Fruit fly (Drosophila melanogaster) whole organism, embryonic: ENCODE data around the gene amrt.

ENCODE experiments used
- Adf1 ChIP-seq: fragments of 200-800 bp; sonication (Bioruptor generic); IDR thresholded peaks from 2 replicates; pipeline ENCODE4 v1.3.6; 2022; ENCODE audit warnings: missing biosample characterization, missing genetic modification characterization
- Atf6 ChIP-seq: fragments of 200-800 bp; sonication (Bioruptor generic); IDR thresholded peaks from 2 replicates; pipeline ENCODE4 v1.3.6; 2022; ENCODE audit warnings: missing biosample characterization, missing genetic modification characterization
- BEAF-32 ChIP-seq: fragments of 200-800 bp; sonication (Bioruptor generic); optimal IDR thresholded peaks from 3 replicates; lab custom pipeline; 2017; ENCODE audit warnings: missing biosample characterization, missing genetic modification characterization, mild to moderate bottlenecking, moderate library complexity, missing genetic modification reagents
- CG10209 ChIP-seq: fragments of 200-800 bp; sonication (Bioruptor generic); optimal IDR thresholded peaks from 3 replicates; lab custom pipeline; 2017; ENCODE audit warnings: missing biosample characterization, mild to moderate bottlenecking, missing genetic modification characterization, missing genetic modification reagents
- CG10431 ChIP-seq: fragments of 200-800 bp; sonication (Bioruptor generic); optimal IDR thresholded peaks from 3 replicates; lab custom pipeline; 2018; ENCODE audit warnings: missing biosample characterization, mild to moderate bottlenecking, missing genetic modification characterization
- CG12104 ChIP-seq: fragments of 200-800 bp; sonication (Bioruptor generic); optimal IDR thresholded peaks from 3 replicates; lab custom pipeline; 2016; ENCODE audit warnings: missing biosample characterization, missing genetic modification characterization
- CG14050 ChIP-seq: fragments of 200-800 bp; sonication (Bioruptor generic); IDR thresholded peaks from 3 replicates; pipeline ENCODE4 v1.3.6; 2022; ENCODE audit warnings: missing biosample characterization, missing genetic modification characterization
- CG15479 ChIP-seq: fragments of 200-800 bp; sonication (Bioruptor generic); optimal IDR thresholded peaks from 3 replicates; lab custom pipeline; 2019; ENCODE audit warnings: missing biosample characterization, mild to moderate bottlenecking, missing genetic modification characterization, moderate library complexity
- CG15601 ChIP-seq: fragments of 200-800 bp; sonication (Bioruptor generic); optimal IDR thresholded peaks from 3 replicates; lab custom pipeline; 2019; ENCODE audit warnings: missing biosample characterization, mild to moderate bottlenecking, missing genetic modification characterization, moderate library complexity
- CG1602 ChIP-seq: fragments of 200-800 bp; sonication (Bioruptor generic); optimal IDR thresholded peaks from 3 replicates; lab custom pipeline; 2016; ENCODE audit warnings: missing biosample characterization, missing genetic modification characterization
- CG16815 ChIP-seq: fragments of 200-800 bp; sonication (Bioruptor generic); optimal IDR thresholded peaks from 3 replicates; lab custom pipeline; 2017; ENCODE audit warnings: missing biosample characterization, mild to moderate bottlenecking, missing genetic modification characterization
- CG17802 ChIP-seq: fragments of 200-800 bp; sonication (Bioruptor generic); optimal IDR thresholded peaks from 2 replicates; lab custom pipeline; 2018; ENCODE audit warnings: missing biosample characterization, mild to moderate bottlenecking, missing genetic modification characterization, moderate library complexity
- CG2712 ChIP-seq: fragments of 200-800 bp; optimal IDR thresholded peaks from 3 replicates; lab custom pipeline; 2019; ENCODE audit warnings: missing biosample characterization, mild to moderate bottlenecking, missing genetic modification characterization, moderate library complexity
- CG30403 ChIP-seq: fragments of 200-800 bp; sonication (Bioruptor generic); optimal IDR thresholded peaks from 3 replicates; lab custom pipeline; 2016; ENCODE audit warnings: missing biosample characterization, missing genetic modification characterization
- CG31388 ChIP-seq: fragments of 200-800 bp; sonication (Bioruptor generic); optimal IDR thresholded peaks from 2 replicates; lab custom pipeline; 2016; ENCODE audit warnings: missing biosample characterization, missing genetic modification characterization
- CG33557 ChIP-seq: fragments of 200-800 bp; sonication (Bioruptor generic); optimal IDR thresholded peaks from 2 replicates; lab custom pipeline; 2019; ENCODE audit warnings: missing biosample characterization, mild to moderate bottlenecking, missing genetic modification characterization, moderate library complexity
- CG4820 ChIP-seq: fragments of 200-800 bp; sonication (Bioruptor generic); optimal IDR thresholded peaks from 3 replicates; lab custom pipeline; 2016; ENCODE audit warnings: missing biosample characterization, missing genetic modification characterization
- CG7556 ChIP-seq: fragments of 200-800 bp; sonication (Bioruptor generic); optimal IDR thresholded peaks from 2 replicates; lab custom pipeline; 2017; ENCODE audit warnings: missing biosample characterization, mild to moderate bottlenecking, missing genetic modification characterization
- CG8359 ChIP-seq: fragments of 200-800 bp; sonication (Bioruptor generic); optimal IDR thresholded peaks from 2 replicates; lab custom pipeline; 2017; ENCODE audit warnings: missing biosample characterization, mild to moderate bottlenecking, missing genetic modification characterization, borderline replicate concordance
- CG8924 ChIP-seq: fragments of 200-800 bp; optimal IDR thresholded peaks from 3 replicates; lab custom pipeline; 2019; ENCODE audit warnings: missing biosample characterization, mild to moderate bottlenecking, missing genetic modification characterization, moderate library complexity
- CG9932 ChIP-seq: fragments of 200-800 bp; sonication (Bioruptor generic); IDR thresholded peaks from 2 replicates; pipeline ENCODE4 v1.3.6; 2022; ENCODE audit warnings: missing biosample characterization, missing genetic modification characterization
- Doc3 ChIP-seq: fragments of 200-800 bp; sonication (Bioruptor generic); IDR thresholded peaks from 3 replicates; pipeline ENCODE4 v1.3.6; 2022; ENCODE audit warnings: missing biosample characterization, missing genetic modification characterization; ENCODE audit not compliant: partially characterized antibody
- H2.0 ChIP-seq: fragments of 200-800 bp; sonication (Bioruptor generic); IDR thresholded peaks from 2 replicates; pipeline ENCODE4 v1.3.6; 2022; ENCODE audit warnings: missing biosample characterization, missing genetic modification characterization
- HLHmδ ChIP-seq: fragments of 200-800 bp; sonication (Bioruptor generic); optimal IDR thresholded peaks from 2 replicates; lab custom pipeline; 2018; ENCODE audit warnings: missing biosample characterization, mild to moderate bottlenecking, missing genetic modification characterization, moderate library complexity
- Hey ChIP-seq: fragments of 200-800 bp; sonication (Bioruptor generic); optimal IDR thresholded peaks from 3 replicates; lab custom pipeline; 2018; ENCODE audit warnings: missing biosample characterization, mild to moderate bottlenecking, missing genetic modification characterization
- HmgD ChIP-seq: fragments of 200-800 bp; sonication (Bioruptor generic); optimal IDR thresholded peaks from 3 replicates; lab custom pipeline; 2016; ENCODE audit warnings: missing biosample characterization, missing genetic modification characterization
- Hmx ChIP-seq: fragments of 200-800 bp; sonication (Bioruptor generic); optimal IDR thresholded peaks from 2 replicates; lab custom pipeline; 2016; ENCODE audit warnings: missing biosample characterization, missing genetic modification characterization
- Hsf ChIP-seq: fragments of 200-800 bp; sonication (Bioruptor generic); optimal IDR thresholded peaks from 3 replicates; lab custom pipeline; 2016; ENCODE audit warnings: missing biosample characterization, missing genetic modification characterization
- Lhr ChIP-seq: fragments of 200-800 bp; sonication (Bioruptor generic); optimal IDR thresholded peaks from 3 replicates; lab custom pipeline; 2017; ENCODE audit warnings: mild to moderate bottlenecking, missing biosample characterization, missing genetic modification reagents, missing genetic modification characterization
- Med ChIP-seq: fragments of 200-800 bp; sonication (Bioruptor generic); peaks from one replicate; lab custom pipeline; 2016; ENCODE audit warnings: missing biosample characterization, missing genetic modification characterization, mild to moderate bottlenecking, inconsistent platforms, moderate library complexity
- Mes4 ChIP-seq: fragments of 200-800 bp; sonication (Bioruptor generic); optimal IDR thresholded peaks from 2 replicates; lab custom pipeline; 2016; ENCODE audit warnings: missing biosample characterization, missing genetic modification characterization
- Nf-YB ChIP-seq: fragments of 200-800 bp; sonication (Bioruptor generic); optimal IDR thresholded peaks from 3 replicates; lab custom pipeline; 2019; ENCODE audit warnings: missing biosample characterization, mild to moderate bottlenecking, missing genetic modification characterization, moderate library complexity
- Rfx ChIP-seq: fragments of 200-800 bp; sonication (Bioruptor generic); IDR thresholded peaks from 2 replicates; pipeline ENCODE4 v1.3.6; 2022; ENCODE audit warnings: missing biosample characterization, missing genetic modification characterization
- Sin3A ChIP-seq: fragments of >200 bp; optimal IDR thresholded peaks from 2 replicates; lab custom pipeline; 2018
- ab ChIP-seq: fragments of 200-800 bp; sonication (Bioruptor generic); optimal IDR thresholded peaks from 2 replicates; lab custom pipeline; 2016; ENCODE audit warnings: missing biosample characterization, missing genetic modification characterization
- bigmax ChIP-seq: fragments of 200-800 bp; sonication (Bioruptor generic); optimal IDR thresholded peaks from 2 replicates; lab custom pipeline; 2018; ENCODE audit warnings: missing biosample characterization, mild to moderate bottlenecking, missing genetic modification characterization
- fd3F ChIP-seq: fragments of 200-800 bp; sonication (Bioruptor generic); optimal IDR thresholded peaks from 2 replicates; lab custom pipeline; 2018; ENCODE audit warnings: missing biosample characterization, mild to moderate bottlenecking, missing genetic modification characterization, moderate library complexity
- her ChIP-seq: fragments of 200-800 bp; sonication (Bioruptor generic); optimal IDR thresholded peaks from 2 replicates; lab custom pipeline; 2016; ENCODE audit warnings: missing biosample characterization, missing genetic modification characterization
- maf-S ChIP-seq: fragments of 200-800 bp; sonication (Bioruptor generic); optimal IDR thresholded peaks from 2 replicates; lab custom pipeline; 2016; ENCODE audit warnings: missing biosample characterization, missing genetic modification characterization
- mam ChIP-seq: fragments of 200-800 bp; sonication (Bioruptor generic); optimal IDR thresholded peaks from 3 replicates; lab custom pipeline; 2016; ENCODE audit warnings: missing biosample characterization, missing genetic modification characterization
- nerfin-2 ChIP-seq: fragments of 200-800 bp; sonication (Bioruptor generic); IDR thresholded peaks from 2 replicates; pipeline ENCODE4 v1.3.6; 2022; ENCODE audit warnings: missing biosample characterization, missing genetic modification characterization; ENCODE audit not compliant: partially characterized antibody
- onecut ChIP-seq: fragments of 200-800 bp; sonication (Bioruptor generic); IDR thresholded peaks from 2 replicates; pipeline ENCODE4 v1.3.6; 2022; ENCODE audit warnings: missing biosample characterization, missing genetic modification characterization
- pan ChIP-seq, 4 experiments: fragments of >200 bp in 3 of 4; fragments of 200-800 bp in 1 of 4; sonication (Bioruptor generic) in 1 of 4; optimal IDR thresholded peaks in 3 of 4; IDR thresholded peaks in 1 of 4; 2 replicates each; pipeline versions ENCODE4 v1.3.6 to Lab custom; 2017 to 2022; ENCODE audit warnings: missing biosample characterization in 2 of 4, missing genetic modification characterization in 2 of 4, mixed read lengths in 1 of 4
- repo ChIP-seq: fragments of 200-800 bp; sonication (Bioruptor generic); optimal IDR thresholded peaks from 2 replicates; lab custom pipeline; 2016; ENCODE audit warnings: missing biosample characterization, missing genetic modification characterization
- rib ChIP-seq: fragments of 200-800 bp; sonication (Bioruptor generic); IDR thresholded peaks from 2 replicates; pipeline ENCODE4 v1.3.6; 2022; ENCODE audit warnings: missing biosample characterization, missing genetic modification characterization
- sd ChIP-seq: fragments of 200-800 bp; sonication (Bioruptor generic); optimal IDR thresholded peaks from 3 replicates; lab custom pipeline; 2018; ENCODE audit warnings: missing biosample characterization, mild to moderate bottlenecking, missing genetic modification characterization, moderate library complexity
- tap ChIP-seq: fragments of 200-800 bp; optimal IDR thresholded peaks from 3 replicates; lab custom pipeline; 2019; ENCODE audit warnings: missing biosample characterization, mild to moderate bottlenecking, missing genetic modification characterization, moderate library complexity
- trh ChIP-seq: fragments of 200-800 bp; sonication (Bioruptor generic); optimal IDR thresholded peaks from 2 replicates; lab custom pipeline; 2016; ENCODE audit warnings: missing biosample characterization, missing genetic modification characterization

The amrt gene

DNA sequence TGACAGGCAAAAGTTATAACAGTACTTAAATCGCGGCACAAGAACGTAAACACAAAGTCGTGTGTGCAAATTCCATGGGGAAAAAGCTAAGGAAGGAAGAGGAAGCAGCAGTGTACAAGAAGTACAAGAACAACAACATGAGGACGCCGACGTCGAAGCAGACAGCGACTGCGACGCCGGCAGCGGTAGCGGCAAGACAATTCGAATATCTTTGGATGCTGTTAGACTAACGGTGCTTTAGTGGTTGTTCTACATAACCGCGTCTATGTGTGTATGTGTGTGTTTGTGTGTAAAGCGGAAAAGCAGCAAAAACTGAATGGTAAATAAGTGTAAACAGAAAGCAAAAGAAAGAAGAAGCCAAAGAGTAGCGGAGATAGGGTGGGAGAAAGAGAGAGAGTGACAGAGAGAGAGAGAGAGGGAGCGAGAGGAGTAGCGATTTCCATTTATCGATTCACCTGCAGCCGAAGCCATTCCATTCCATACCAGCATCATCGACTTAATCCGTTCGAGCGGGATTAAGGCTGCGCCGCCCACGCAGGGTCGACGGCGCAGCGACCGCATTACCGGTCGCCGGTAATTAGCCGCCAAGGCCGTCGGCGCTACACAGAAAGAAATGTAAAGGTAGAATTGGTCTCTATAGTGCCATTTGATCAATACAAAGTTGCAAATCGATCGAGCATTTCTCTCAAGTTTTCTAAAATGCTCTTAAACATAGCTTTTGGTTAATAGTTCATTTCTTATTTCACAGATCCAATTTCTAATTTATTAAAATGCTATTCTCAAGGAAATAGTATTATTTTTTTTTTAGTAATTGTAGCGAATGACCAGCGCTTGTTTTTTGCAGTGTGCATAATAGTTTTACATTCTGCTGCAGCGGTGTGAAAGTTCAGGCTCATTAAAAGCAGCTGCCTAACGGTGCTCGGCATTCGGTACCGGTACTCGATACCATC lies 2.0 kb downstream of the amrt start (continued):
- TF ChIP-seq CG33557 (GFP tag; lab: Kevin White, UChicago), result no peak
- no peak for TF ChIP-seq Hey (tag; lab: Kevin White, UChicago)
- no peak for TF ChIP-seq BEAF-32 (GFP tag; lab: Kevin White, UChicago)
- TF ChIP-seq tap (tag; lab: Kevin White, UChicago), result peak; percentile 18
- no peak for TF ChIP-seq Sin3A (lab: Kevin White, UChicago)
- TF ChIP-seq sd, result peak; percentile 77
- peak; percentile 42 for TF ChIP-seq CG10209 (GFP tag; lab: Kevin White, UChicago)
- TF ChIP-seq trh, result peak; percentile 5
- TF ChIP-seq CG12104 (GFP tag; lab: Kevin White, UChicago), result peak; percentile 33
- TF ChIP-seq CG1602 (GFP tag; lab: Kevin White, UChicago), result no peak
- TF ChIP-seq CG9932 (GFP tag; lab: Robert Waterston, UW), result 0 out of 2 replicates have a peak, but pooled peaks have one; percentile 13
- 0 out of 2 replicates have a peak, but pooled peaks have one; percentile 16 for TF ChIP-seq H2.0
- TF ChIP-seq CG17802, result peak; percentile 6
- TF ChIP-seq HLHmδ (GFP tag; lab: Kevin White, UChicago), result no peak
- TF ChIP-seq CG7556 (GFP tag; lab: Kevin White, UChicago), result peak; percentile 58
- TF ChIP-seq Nf-YB (GFP tag; lab: Kevin White, UChicago), result no peak
- TF ChIP-seq Med (GFP tag; lab: Kevin White, UChicago), result peak; percentile 77
- peak; percentile 49 for TF ChIP-seq CG4820 (GFP tag; lab: Kevin White, UChicago)
- TF ChIP-seq her (GFP tag; lab: Kevin White, UChicago), result no peak
- TF ChIP-seq rib (GFP tag; lab: Robert Waterston, UW), result no peak
- no peak for TF ChIP-seq Doc3 (GFP tag; lab: Robert Waterston, UW)
- no peak for TF ChIP-seq CG31388 (GFP tag; lab: Kevin White, UChicago)
- peak; percentile 65 for TF ChIP-seq Hsf (GFP tag; lab: Kevin White, UChicago)
- TF ChIP-seq CG8924 (tag; lab: Kevin White, UChicago), result peak; percentile 14
- TF ChIP-seq Adf1 (GFP tag; lab: Robert Waterston, UW), result peak; percentile 94
- TF ChIP-seq Hmx (GFP tag; lab: Kevin White, UChicago), result no peak
- TF ChIP-seq fd3F (GFP tag; lab: Kevin White, UChicago), result peak; percentile 5
- peak; percentile 26 for TF ChIP-seq CG15601 (tag; lab: Kevin White, UChicago)
- TF ChIP-seq CG30403 (GFP tag; lab: Kevin White, UChicago), result peak; percentile 67
- TF ChIP-seq repo (GFP tag; lab: Kevin White, UChicago), result peak; percentile 40
- TF ChIP-seq Atf6 (GFP tag; lab: Robert Waterston, UW), result peak; percentile 52; the same call in 1 of the 2 replicates
- TF ChIP-seq Mes4 (GFP tag; lab: Kevin White, UChicago), result no peak
- TF ChIP-seq CG15479 (GFP tag; lab: Kevin White, UChicago), result no peak
- no peak for TF ChIP-seq pan (optimal IDR thresholded peaks at IDR 0.05; lab: Kevin White, UChicago)
- peak in 1 of 2 experiments; percentile 34 for TF ChIP-seq pan (GFP tag; optimal IDR thresholded peaks at IDR 0.05 in 1 of 2, IDR thresholded peaks at IDR 0.05 in 1 of 2)
- peak; percentile 22; the same call in 1 of the 3 replicates for TF ChIP-seq CG14050
- no peak for TF ChIP-seq CG16815 (GFP tag; lab: Kevin White, UChicago)
- TF ChIP-seq bigmax (GFP tag; lab: Kevin White, UChicago), result no peak
- TF ChIP-seq CG2712, result peak; percentile 65
- TF ChIP-seq Rfx (GFP tag; lab: Robert Waterston, UW), result 0 out of 2 replicates have a peak, but pooled peaks have one; percentile 14
- peak; percentile 21 for TF ChIP-seq Lhr (GFP tag; lab: Kevin White, UChicago)
- TF ChIP-seq maf-S, result peak; percentile 14
- TF ChIP-seq ab (GFP tag; lab: Kevin White, UChicago), result no peak
- no peak for TF ChIP-seq HmgD (GFP tag; lab: Kevin White, UChicago)
- TF ChIP-seq mam (GFP tag; lab: Kevin White, UChicago), result peak; percentile 23
- TF ChIP-seq CG10431 (GFP tag; lab: Kevin White, UChicago), result peak; percentile 27
- peak; percentile 23 for TF ChIP-seq CG8359
- TF ChIP-seq onecut, result peak; percentile 94
- no peak for TF ChIP-seq nerfin-2 (GFP tag; lab: Robert Waterston, UW)
